Fruit fly (Drosophila melanogaster) whole organism, pupa: ENCODE data around the gene Uch.
A peak's percentile ranks its signal among the peaks of the same experiment; 100 is the strongest.

ENCODE experiments used
- CG10348 ChIP-seq: fragments of 200-800 bp; sonication (Bioruptor generic); IDR thresholded peaks from 2 replicates; pipeline ENCODE4 v1.3.6; 2022; ENCODE audit warnings: missing biosample characterization, missing genetic modification characterization
- CG12605 ChIP-seq: fragments of 200-800 bp; sonication (Bioruptor generic); IDR thresholded peaks from 2 replicates; pipeline ENCODE4 v1.3.6; 2022; ENCODE audit warnings: missing biosample characterization, missing genetic modification characterization
- CG13204 ChIP-seq: fragments of 200-800 bp; sonication (Bioruptor generic); optimal IDR thresholded peaks from 2 replicates; lab custom pipeline; 2018; ENCODE audit warnings: missing biosample characterization, mild to moderate bottlenecking, missing genetic modification characterization, moderate library complexity
- CG14655 ChIP-seq: fragments of 200-800 bp; sonication (Bioruptor generic); optimal IDR thresholded peaks from 3 replicates; lab custom pipeline; 2017; ENCODE audit warnings: mild to moderate bottlenecking, missing biosample characterization, missing genetic modification reagents, missing genetic modification characterization
- CG15710 ChIP-seq: fragments of 200-800 bp; sonication (Bioruptor generic); optimal IDR thresholded peaks from 2 replicates; lab custom pipeline; 2018; ENCODE audit warnings: missing biosample characterization, mild to moderate bottlenecking, missing genetic modification characterization, moderate library complexity
- CG17806 ChIP-seq: fragments of 200-800 bp; sonication (Bioruptor generic); optimal IDR thresholded peaks from 2 replicates; lab custom pipeline; 2018; ENCODE audit warnings: missing biosample characterization, mild to moderate bottlenecking, missing genetic modification characterization, moderate library complexity
- CG32121 ChIP-seq: fragments of 200-800 bp; sonication (Bioruptor generic); IDR thresholded peaks from 2 replicates; pipeline ENCODE4 v1.3.6; 2022; ENCODE audit warnings: missing biosample characterization, missing genetic modification characterization
- CG34367 ChIP-seq: fragments of 200-800 bp; sonication (Bioruptor generic); optimal IDR thresholded peaks from 2 replicates; lab custom pipeline; 2018; ENCODE audit warnings: missing biosample characterization, mild to moderate bottlenecking, missing genetic modification characterization
- CG4496 ChIP-seq: fragments of 200-800 bp; sonication (Bioruptor generic); IDR thresholded peaks from 3 replicates; pipeline ENCODE4 v1.3.6; 2022; ENCODE audit warnings: missing biosample characterization, missing genetic modification characterization
- CG8159 ChIP-seq: fragments of 200-800 bp; sonication (Bioruptor generic); optimal IDR thresholded peaks from 3 replicates; lab custom pipeline; 2018; ENCODE audit warnings: missing biosample characterization, mild to moderate bottlenecking, missing genetic modification characterization, moderate library complexity
- CG8301 ChIP-seq: fragments of 200-800 bp; sonication (Bioruptor generic); optimal IDR thresholded peaks from 2 replicates; lab custom pipeline; 2018; ENCODE audit warnings: missing biosample characterization, mild to moderate bottlenecking, missing genetic modification characterization
- CG9948 ChIP-seq: fragments of 200-800 bp; sonication (Bioruptor generic); optimal IDR thresholded peaks from 2 replicates; lab custom pipeline; 2018; ENCODE audit warnings: missing biosample characterization, mild to moderate bottlenecking, missing genetic modification characterization, moderate library complexity
- D1 ChIP-seq: fragments of 200-800 bp; sonication (Bioruptor generic); optimal IDR thresholded peaks from 2 replicates; lab custom pipeline; 2018; ENCODE audit warnings: missing biosample characterization, mild to moderate bottlenecking, missing genetic modification characterization, moderate library complexity
- EcR ChIP-seq: fragments of 200-800 bp; sonication (Bioruptor generic); optimal IDR thresholded peaks from 3 replicates; lab custom pipeline; 2019; ENCODE audit warnings: missing biosample characterization, missing genetic modification characterization, mild to moderate bottlenecking, moderate library complexity, missing genetic modification reagents
- Ets98B ChIP-seq: fragments of 200-800 bp; sonication (Bioruptor generic); IDR thresholded peaks from 2 replicates; pipeline ENCODE4 v1.3.6; 2022; ENCODE audit warnings: missing biosample characterization, missing genetic modification characterization
- Pif1A ChIP-seq: fragments of 200-800 bp; sonication (Bioruptor generic); optimal IDR thresholded peaks from 3 replicates; lab custom pipeline; 2016; ENCODE audit warnings: missing biosample characterization, missing genetic modification characterization
- Pif1B ChIP-seq: fragments of 200-800 bp; sonication (Bioruptor generic); optimal IDR thresholded peaks from 3 replicates; lab custom pipeline; 2016; ENCODE audit warnings: missing biosample characterization, missing genetic modification characterization
- Snoo ChIP-seq: fragments of 200-800 bp; sonication (Bioruptor generic); optimal IDR thresholded peaks from 3 replicates; lab custom pipeline; 2017; ENCODE audit warnings: missing biosample characterization, mild to moderate bottlenecking, missing genetic modification characterization, inconsistent platforms
- fd96Ca ChIP-seq: fragments of 200-800 bp; sonication (Bioruptor generic); IDR thresholded peaks from 3 replicates; pipeline ENCODE4 v1.3.6; 2022; ENCODE audit warnings: missing biosample characterization, missing genetic modification characterization
- gl ChIP-seq: fragments of 200-800 bp; sonication (Bioruptor generic); optimal IDR thresholded peaks from 2 replicates; lab custom pipeline; 2018; ENCODE audit warnings: missing biosample characterization, mild to moderate bottlenecking, missing genetic modification characterization
- rn ChIP-seq: fragments of 200-800 bp; sonication (Bioruptor generic); IDR thresholded peaks from 2 replicates; pipeline ENCODE4 v1.3.6; 2022; ENCODE audit warnings: missing biosample characterization, missing genetic modification characterization

Gene Uch

DNA sequence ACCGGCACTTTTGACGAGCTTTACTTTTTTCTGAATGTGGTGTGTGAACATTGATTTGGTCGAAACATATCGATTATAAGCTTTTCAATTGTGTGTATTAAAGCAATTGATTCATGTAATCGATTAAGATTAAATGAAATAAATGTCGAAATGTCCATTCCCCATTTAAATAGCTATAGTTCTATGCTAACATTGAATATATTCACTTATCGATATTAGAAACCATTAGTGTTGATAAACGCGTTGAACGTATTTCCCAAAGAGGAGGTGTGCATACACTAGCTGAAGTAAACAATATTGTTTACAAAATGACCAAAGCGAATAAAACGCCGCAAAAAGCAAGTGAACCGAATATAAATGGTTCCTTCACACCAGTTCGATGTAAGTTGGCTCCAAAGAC, at the start of gene Uch, which contains the start of gene CG34174:
Gene Uch, minus strand, starts transcription at position 208 of the 400 bp plus-strand sequence.
Gene CG34174, plus strand, starts transcription at position 263 of the 400 bp plus-strand sequence.
- TF ChIP-seq Snoo (tag; lab: Kevin White, UChicago) (peak; percentile 15), CG15710 (tag; lab: Kevin White, UChicago) (peak; percentile 67), CG8301 (tag; lab: Kevin White, UChicago) (no peak), CG10348 (no peak)

DNA sequence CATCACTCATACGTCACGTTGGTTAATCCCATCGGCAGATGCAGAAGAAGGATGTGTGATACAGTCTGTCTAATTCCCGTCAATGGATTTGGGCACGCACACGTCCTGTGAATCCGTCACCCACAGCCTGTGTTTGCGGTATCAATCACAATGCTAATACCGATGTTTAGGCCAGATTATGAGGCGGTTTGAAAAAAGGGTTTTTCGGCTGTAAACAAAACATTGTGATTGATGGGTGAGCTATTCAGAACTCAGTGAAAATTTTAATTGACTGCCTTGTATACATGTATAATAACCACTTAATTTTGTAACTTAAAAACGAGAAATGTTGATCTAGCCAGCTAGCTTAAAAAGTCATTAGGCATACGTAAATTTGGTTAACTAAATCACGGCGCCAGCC, 49.1 kb upstream of the Uch start, which contains the start of gene CG4270:
Gene CG4270, plus strand, starts transcription at position 301 of the 400 bp plus-strand sequence.
- TF ChIP-seq CG32121 (GFP tag; lab: Robert Waterston, UW) (no peak), D1 (tag; lab: Kevin White, UChicago) (no peak), EcR (no peak), rn (GFP tag; lab: Robert Waterston, UW) (no peak), CG17806 (no peak), CG15710 (tag; lab: Kevin White, UChicago) (no peak)

DNA sequence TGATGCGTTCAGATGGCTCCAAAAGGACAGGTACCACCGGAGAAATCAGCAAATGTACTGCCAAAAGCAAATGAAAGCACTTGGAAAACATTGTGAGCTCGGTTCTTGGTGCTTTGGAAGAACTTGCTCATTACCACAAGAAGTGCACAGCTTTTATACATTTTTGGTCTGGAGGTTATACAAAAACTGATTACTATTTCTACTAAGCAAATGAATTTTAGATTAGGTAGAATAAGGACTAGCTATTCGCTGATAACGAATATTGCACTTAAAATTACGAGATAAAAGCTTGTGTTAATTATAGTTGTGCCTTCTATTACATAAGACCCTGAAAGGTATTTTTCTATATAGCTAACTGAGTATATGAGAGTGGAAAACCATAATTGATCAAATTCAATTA, 40.9 kb upstream of the Uch start, which contains the start of gene Send1:
Gene Send1, minus strand, starts transcription at position 101 of the 400 bp plus-strand sequence.
- no peak for TF ChIP-seq CG8159 (tag; lab: Kevin White, UChicago)
- TF ChIP-seq CG8301 (tag; lab: Kevin White, UChicago): no peak
- TF ChIP-seq fd96Ca: no peak
- TF ChIP-seq CG4496 (GFP tag; lab: Robert Waterston, UW): no peak
- no peak for TF ChIP-seq EcR
- TF ChIP-seq D1 (tag; lab: Kevin White, UChicago): no peak
- no peak for TF ChIP-seq CG14655 (GFP tag; lab: Kevin White, UChicago)
- no peak for TF ChIP-seq CG10348

DNA sequence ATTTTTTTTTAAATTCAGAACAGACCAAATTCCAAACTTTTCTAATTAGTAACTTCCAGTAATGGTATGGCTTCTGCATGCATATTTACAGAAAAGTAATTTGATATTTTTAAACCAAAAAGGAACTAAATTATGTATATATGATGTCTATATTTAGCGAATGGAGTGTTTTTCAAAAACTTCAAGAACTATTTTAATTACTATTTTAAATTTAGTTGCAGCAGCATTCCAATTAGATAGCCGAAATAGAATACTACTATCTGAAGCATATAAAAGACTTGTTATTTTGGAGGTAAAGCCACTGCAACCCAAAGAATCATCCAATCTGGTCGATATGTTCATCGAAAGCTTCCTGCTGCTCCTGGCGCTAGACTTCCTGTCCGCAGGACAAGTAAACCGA, 38.7 kb upstream of the Uch start, which contains the start of gene CG17234:
Gene CG17234, plus strand, starts transcription at position 301 of the 400 bp plus-strand sequence.
- TF ChIP-seq CG8301 (tag; lab: Kevin White, UChicago) (no peak), Ets98B (GFP tag; lab: Robert Waterston, UW) (no peak), D1 (tag; lab: Kevin White, UChicago) (no peak), Pif1A (GFP tag; lab: Kevin White, UChicago) (no peak)

DNA sequence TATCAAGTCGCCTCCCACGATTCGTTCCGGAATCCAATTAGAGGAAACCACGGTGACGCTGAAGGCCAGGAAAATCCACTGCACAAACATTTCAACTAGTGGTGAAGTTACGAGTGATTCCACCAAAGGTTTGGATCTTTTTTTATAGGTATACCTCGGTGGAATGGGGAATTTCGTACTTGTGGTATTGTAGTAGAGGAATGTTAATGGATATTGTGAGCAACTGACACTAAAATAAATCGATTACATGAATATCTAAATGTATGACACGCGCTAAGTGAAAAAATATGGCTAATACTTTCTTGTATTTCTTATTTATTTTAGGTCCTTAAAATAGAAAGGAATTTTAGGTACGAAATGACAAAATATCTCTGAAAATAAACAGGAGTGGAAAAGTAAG, 38.2 kb upstream of the Uch start, which contains the start of gene CG17239:
Gene CG17239, minus strand, starts transcription at position 101 of the 400 bp plus-strand sequence.
- TF ChIP-seq CG17806 (no peak), gl (no peak), EcR (no peak), Ets98B (GFP tag; lab: Robert Waterston, UW) (no peak), rn (GFP tag; lab: Robert Waterston, UW) (no peak), CG8159 (tag; lab: Kevin White, UChicago) (no peak), CG15710 (tag; lab: Kevin White, UChicago) (no peak), CG12605 (GFP tag; lab: Robert Waterston, UW) (no peak), CG10348 (no peak), CG13204 (no peak), CG34367 (tag; lab: Kevin White, UChicago) (no peak), CG32121 (GFP tag; lab: Robert Waterston, UW) (no peak), Pif1B (no peak), CG4496 (GFP tag; lab: Robert Waterston, UW) (no peak), D1 (tag; lab: Kevin White, UChicago) (no peak)
- TF ChIP-seq, all 21 proteins: peak for 0

DNA sequence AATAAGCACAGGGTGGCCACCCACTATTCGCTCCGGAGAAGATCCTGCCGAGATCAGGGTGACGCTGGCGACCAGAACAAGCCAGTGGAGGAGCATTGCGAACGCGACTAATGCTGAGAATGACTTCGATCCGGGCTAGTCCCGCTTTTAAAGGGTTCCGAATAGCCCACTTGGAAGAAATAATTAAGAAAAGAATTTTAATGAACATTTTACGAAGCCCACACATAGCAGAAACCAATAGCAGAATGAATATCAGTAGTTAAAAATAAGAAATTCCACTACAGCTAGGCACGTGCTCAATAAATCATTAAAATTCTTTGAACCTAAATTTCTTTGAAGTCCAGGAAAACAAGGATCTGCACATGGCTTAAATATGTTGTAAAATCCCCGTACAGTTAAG, 37.2 kb upstream of the Uch start, which contains the start of gene Ser12:
Gene Ser12, minus strand, starts transcription at position 101 of the 400 bp plus-strand sequence.
- TF ChIP-seq CG32121 (GFP tag; lab: Robert Waterston, UW): no peak
- TF ChIP-seq CG8159 (tag; lab: Kevin White, UChicago): no peak
- TF ChIP-seq Pif1A (GFP tag; lab: Kevin White, UChicago): no peak
- no peak for TF ChIP-seq CG17806
- TF ChIP-seq Pif1B: no peak
- no peak for TF ChIP-seq gl
- TF ChIP-seq CG14655 (GFP tag; lab: Kevin White, UChicago): no peak
- no peak for TF ChIP-seq CG13204
- TF ChIP-seq CG34367 (tag; lab: Kevin White, UChicago): no peak
- TF ChIP-seq fd96Ca: no peak
- TF ChIP-seq CG10348: no peak
- TF ChIP-seq D1 (tag; lab: Kevin White, UChicago): no peak
- TF ChIP-seq CG4496 (GFP tag; lab: Robert Waterston, UW): no peak
- no peak for TF ChIP-seq Ets98B (GFP tag; lab: Robert Waterston, UW)
- TF ChIP-seq CG12605 (GFP tag; lab: Robert Waterston, UW): no peak
- TF ChIP-seq Snoo (tag; lab: Kevin White, UChicago): no peak
- TF ChIP-seq CG9948 (tag; lab: Kevin White, UChicago): no peak

DNA sequence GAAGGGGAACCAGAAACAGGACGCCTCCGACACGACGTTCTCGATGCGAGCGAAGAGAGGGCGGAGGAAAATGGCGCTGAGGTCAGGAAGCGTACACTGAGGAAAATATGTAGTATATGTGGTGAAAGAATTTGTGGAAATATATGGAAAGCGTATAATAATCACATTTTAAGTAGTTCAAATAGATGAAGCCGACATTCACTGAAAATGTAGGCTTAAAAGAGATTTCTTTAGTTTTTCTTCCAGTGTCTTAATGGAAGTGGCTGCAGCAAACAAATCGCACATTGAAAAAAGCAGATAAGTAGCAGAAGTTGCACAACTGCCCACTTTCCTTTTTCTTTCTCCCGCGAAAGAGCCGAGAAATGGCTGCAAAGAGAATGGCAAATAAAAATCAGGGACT, 35.6 kb upstream of the Uch start:
- peak; percentile 36 for TF ChIP-seq CG8159 (tag; lab: Kevin White, UChicago)
- TF ChIP-seq Pif1A (GFP tag; lab: Kevin White, UChicago): no peak
- no peak for TF ChIP-seq gl
- TF ChIP-seq fd96Ca: 0 out of 3 replicates have a peak, but pooled peaks have one; percentile 25
- no peak for TF ChIP-seq CG14655 (GFP tag; lab: Kevin White, UChicago)
